Fruit fly (Drosophila melanogaster) whole organism, wandering third instar larva: ENCODE data around the gene CG3604.

Source experiments
- Abd-B ChIP-seq: fragments of >200 bp; optimal IDR thresholded peaks from 2 replicates; lab custom pipeline; 2017; ENCODE audit warnings: missing biosample characterization, missing genetic modification characterization
- CG32264 ChIP-seq: fragments of 200-800 bp; sonication (Bioruptor generic); optimal IDR thresholded peaks from 2 replicates; lab custom pipeline; 2016; ENCODE audit warnings: missing biosample characterization, missing genetic modification characterization
- CG9705 ChIP-seq: fragments of 200-800 bp; sonication (Bioruptor generic); optimal IDR thresholded peaks from 2 replicates; lab custom pipeline; 2018; ENCODE audit warnings: missing biosample characterization, mild to moderate bottlenecking, missing genetic modification characterization
- CrebA ChIP-seq: fragments of 200-800 bp; sonication (Bioruptor generic); optimal IDR thresholded peaks from 2 replicates; lab custom pipeline; 2016; ENCODE audit warnings: missing biosample characterization, mild to moderate bottlenecking, missing genetic modification characterization, borderline replicate concordance
- Dif ChIP-seq: fragments of 200-275, 200-300 bp; sonication (Bioruptor generic); optimal IDR thresholded peaks from 2 replicates; lab custom pipeline; 2018; ENCODE audit warnings: missing biosample characterization, missing genetic modification characterization; ENCODE audit not compliant: partially characterized antibody
- GATAd ChIP-seq: sonication (Bioruptor generic); optimal IDR thresholded peaks from 2 replicates; lab custom pipeline; 2016; ENCODE audit warnings: missing biosample characterization, missing genetic modification characterization
- HLH106 ChIP-seq: fragments of 200-800 bp; optimal IDR thresholded peaks from 3 replicates; lab custom pipeline; 2019; ENCODE audit warnings: missing biosample characterization, mild to moderate bottlenecking, missing genetic modification characterization, moderate library complexity
- Hr83 ChIP-seq: fragments of 200-300 bp; sonication (Bioruptor generic); optimal IDR thresholded peaks from 2 replicates; lab custom pipeline; 2016; ENCODE audit warnings: missing biosample characterization, mild to moderate bottlenecking, missing genetic modification characterization, moderate library complexity; ENCODE audit not compliant: poor library complexity, severe bottlenecking
- Mio ChIP-seq: sonication (Bioruptor generic); optimal IDR thresholded peaks from 2 replicates; lab custom pipeline; 2016; ENCODE audit warnings: missing biosample characterization, missing genetic modification characterization
- Myc ChIP-seq: fragments of >200 bp; optimal IDR thresholded peaks from 2 replicates; lab custom pipeline; 2017
- N ChIP-seq: fragments of >200 bp; optimal IDR thresholded peaks from 2 replicates; lab custom pipeline; 2018; ENCODE audit warnings: missing biosample characterization, missing external identifiers, missing genetic modification characterization
- OdsH ChIP-seq: fragments of 200-800 bp; sonication (Bioruptor generic); optimal IDR thresholded peaks from 2 replicates; lab custom pipeline; 2016; ENCODE audit warnings: missing biosample characterization, mild to moderate bottlenecking, missing genetic modification characterization
- Rel ChIP-seq, 2 experiments: fragments of 200-800 bp; sonication (Bioruptor generic) in 1 of 2; optimal IDR thresholded peaks; 2 replicates in 1 of 2; 3 replicates in 1 of 2; lab custom pipeline; 2016 to 2019; ENCODE audit warnings: mild to moderate bottlenecking in 2 of 2, missing biosample characterization in 2 of 2, missing genetic modification characterization in 2 of 2, moderate library complexity in 1 of 2
- Sp1 ChIP-seq: fragments of 200-800 bp; sonication (Bioruptor generic); optimal IDR thresholded peaks from 3 replicates; lab custom pipeline; 2019; ENCODE audit warnings: missing biosample characterization, mild to moderate bottlenecking, missing genetic modification characterization, moderate library complexity
- Vsx2 ChIP-seq: fragments of 200-300, 225-300 bp; sonication (Bioruptor generic); optimal IDR thresholded peaks from 2 replicates; lab custom pipeline; 2018; ENCODE audit warnings: missing biosample characterization, missing genetic modification characterization; ENCODE audit not compliant: partially characterized antibody
- br ChIP-seq: fragments of 200-800 bp; sonication (Bioruptor generic); optimal IDR thresholded peaks from 2 replicates; lab custom pipeline; 2016; ENCODE audit warnings: missing biosample characterization, missing genetic modification characterization
- brk ChIP-seq: fragments of 200-800 bp; sonication (Bioruptor generic); optimal IDR thresholded peaks from 2 replicates; lab custom pipeline; 2016; ENCODE audit warnings: missing biosample characterization, mild to moderate bottlenecking, missing genetic modification characterization
- dmrt93B ChIP-seq: fragments of 200-800 bp; sonication (Bioruptor generic); optimal IDR thresholded peaks from 2 replicates; lab custom pipeline; 2018; ENCODE audit warnings: missing biosample characterization, mild to moderate bottlenecking, missing genetic modification characterization
- ey ChIP-seq: fragments of 200-800 bp; sonication (Bioruptor generic); optimal IDR thresholded peaks from 2 replicates; lab custom pipeline; 2016; ENCODE audit warnings: missing biosample characterization, missing genetic modification characterization
- foxo ChIP-seq, 2 experiments: fragments of 200-800 bp; sonication (Bioruptor generic); optimal IDR thresholded peaks; 2 replicates in 1 of 2; 3 replicates in 1 of 2; lab custom pipeline; 2016 to 2017; ENCODE audit warnings: missing biosample characterization in 2 of 2, missing genetic modification characterization in 2 of 2
- fru ChIP-seq: fragments of 200-800 bp; sonication (Bioruptor generic); optimal IDR thresholded peaks from 3 replicates; lab custom pipeline; 2016; ENCODE audit warnings: missing biosample characterization, mild to moderate bottlenecking, missing genetic modification characterization
- h ChIP-seq: fragments of 200-800 bp; sonication (Bioruptor generic); optimal IDR thresholded peaks from 3 replicates; lab custom pipeline; 2016; ENCODE audit warnings: missing biosample characterization, mild to moderate bottlenecking, missing genetic modification characterization
- jim ChIP-seq: fragments of 175-275, 200-325 bp; sonication (Bioruptor generic); optimal IDR thresholded peaks from 2 replicates; lab custom pipeline; 2016; ENCODE audit warnings: missing biosample characterization, mild to moderate bottlenecking, missing genetic modification characterization
- lola ChIP-seq: fragments of >200 bp; optimal IDR thresholded peaks from 2 replicates; lab custom pipeline; 2017; ENCODE audit warnings: missing biosample characterization, missing genetic modification characterization
- pan ChIP-seq: fragments of >200 bp; optimal IDR thresholded peaks from 2 replicates; lab custom pipeline; 2017
- psq ChIP-seq: fragments of 200-800 bp; sonication (Bioruptor generic); optimal IDR thresholded peaks from 3 replicates; lab custom pipeline; 2017; ENCODE audit warnings: missing biosample characterization, mild to moderate bottlenecking, missing genetic modification characterization, moderate library complexity
- rgr ChIP-seq: fragments of 200-800 bp; sonication (Bioruptor generic); optimal IDR thresholded peaks from 3 replicates; lab custom pipeline; 2016; ENCODE audit warnings: missing biosample characterization, mild to moderate bottlenecking, missing genetic modification characterization
- sage ChIP-seq: fragments of 200-800 bp; sonication (Bioruptor generic); optimal IDR thresholded peaks from 2 replicates; lab custom pipeline; 2016; ENCODE audit warnings: missing biosample characterization, mild to moderate bottlenecking, missing genetic modification characterization
- sv ChIP-seq: fragments of 200-800 bp; sonication (Bioruptor generic); optimal IDR thresholded peaks from 3 replicates; lab custom pipeline; 2016; ENCODE audit warnings: missing biosample characterization, missing genetic modification characterization
- tai ChIP-seq: sonication (Bioruptor generic); optimal IDR thresholded peaks from 2 replicates; lab custom pipeline; 2016; ENCODE audit warnings: missing biosample characterization, missing genetic modification characterization
- usp ChIP-seq: fragments of >200 bp; optimal IDR thresholded peaks from 2 replicates; lab custom pipeline; 2017; ENCODE audit warnings: missing biosample characterization, missing genetic modification characterization
- woc ChIP-seq: sonication (Bioruptor generic); optimal IDR thresholded peaks from 2 replicates; lab custom pipeline; 2016; ENCODE audit warnings: missing biosample characterization, mild to moderate bottlenecking, missing genetic modification characterization

CG3604 gene

DNA sequence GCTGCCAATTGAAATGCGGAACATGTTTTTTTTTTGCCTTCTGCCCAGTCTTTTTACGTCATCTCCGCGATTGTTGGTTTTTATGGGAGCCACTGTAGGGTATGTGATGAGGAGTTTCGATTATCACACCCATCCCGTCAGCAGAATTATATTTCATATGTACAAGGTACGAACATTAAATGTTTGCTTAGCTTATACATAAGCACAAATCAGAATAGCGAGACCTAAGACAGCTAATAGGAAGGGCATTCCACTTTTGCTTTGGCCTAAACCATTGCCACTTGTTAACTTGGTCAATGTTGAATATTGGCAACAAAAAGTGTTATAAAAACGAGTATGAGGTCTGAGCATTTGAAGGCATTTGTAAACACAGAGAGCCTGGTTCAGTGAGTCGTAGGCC, 5.6 kb upstream of the CG3604 start, which contains the start of gene CG2816 (continued):
- TF ChIP-seq lola (GFP tag; lab: Kevin White, UChicago), result no peak
- peak; percentile 90 for TF ChIP-seq tai (GFP tag; lab: Kevin White, UChicago)
- TF ChIP-seq OdsH (GFP tag; lab: Kevin White, UChicago), result peak; percentile 95
- no peak for TF ChIP-seq Dif (GFP tag; lab: Kevin White, UChicago)
- peak; percentile 78 to 94 for TF ChIP-seq foxo (GFP tag; optimal IDR thresholded peaks at IDR 0.05; lab: Kevin White, UChicago)
- TF ChIP-seq, all 38 proteins: peak for 25

DNA sequence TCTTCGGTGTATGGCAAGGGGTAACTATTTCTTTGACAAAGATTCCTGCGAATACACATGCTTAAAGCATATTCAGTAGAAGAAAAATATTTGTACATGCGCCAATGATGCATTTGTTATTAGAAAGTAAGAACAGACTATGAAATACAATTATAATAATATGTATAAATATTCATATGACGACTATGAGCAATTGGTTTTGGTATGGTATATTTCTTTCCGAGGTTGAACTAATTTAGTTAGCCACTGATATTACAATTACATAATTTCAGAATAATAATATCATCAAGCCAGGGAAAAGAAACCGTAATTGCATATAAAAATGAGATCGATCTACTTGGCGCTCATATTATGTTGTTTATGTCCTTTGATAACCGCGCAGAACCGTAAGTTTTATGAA, 3.9 kb upstream of the CG3604 start, which contains the start of gene CG43145:
Gene CG43145 (plus strand): TSS at position 301 of the 400 bp plus-strand sequence.
- TF ChIP-seq CG9705 (GFP tag; lab: Kevin White, UChicago), result no peak
- TF ChIP-seq h (GFP tag; lab: Kevin White, UChicago), result no peak
- no peak for TF ChIP-seq tai (GFP tag; lab: Kevin White, UChicago)
- TF ChIP-seq fru, result no peak
- TF ChIP-seq Hr83 (GFP tag; lab: Kevin White, UChicago), result no peak
- no peak for TF ChIP-seq OdsH (GFP tag; lab: Kevin White, UChicago)
- TF ChIP-seq sv (GFP tag; lab: Kevin White, UChicago), result no peak
- no peak for TF ChIP-seq psq
- no peak for TF ChIP-seq CG32264 (GFP tag; lab: Kevin White, UChicago)
- no peak for TF ChIP-seq woc
- TF ChIP-seq sage (GFP tag; lab: Kevin White, UChicago), result no peak
- no peak for TF ChIP-seq Mio (GFP tag; lab: Kevin White, UChicago)
- TF ChIP-seq Dif (GFP tag; lab: Kevin White, UChicago), result no peak
- TF ChIP-seq GATAd (GFP tag; lab: Kevin White, UChicago), result no peak
- TF ChIP-seq brk (GFP tag; lab: Kevin White, UChicago), result no peak
- TF ChIP-seq HLH106 (tag; lab: Kevin White, UChicago), result no peak
- no peak for TF ChIP-seq dmrt93B (GFP tag; lab: Kevin White, UChicago)
- TF ChIP-seq Vsx2, result no peak
- TF ChIP-seq CrebA (GFP tag; lab: Kevin White, UChicago), result no peak
- TF ChIP-seq, all 38 proteins: peak for 0

DNA sequence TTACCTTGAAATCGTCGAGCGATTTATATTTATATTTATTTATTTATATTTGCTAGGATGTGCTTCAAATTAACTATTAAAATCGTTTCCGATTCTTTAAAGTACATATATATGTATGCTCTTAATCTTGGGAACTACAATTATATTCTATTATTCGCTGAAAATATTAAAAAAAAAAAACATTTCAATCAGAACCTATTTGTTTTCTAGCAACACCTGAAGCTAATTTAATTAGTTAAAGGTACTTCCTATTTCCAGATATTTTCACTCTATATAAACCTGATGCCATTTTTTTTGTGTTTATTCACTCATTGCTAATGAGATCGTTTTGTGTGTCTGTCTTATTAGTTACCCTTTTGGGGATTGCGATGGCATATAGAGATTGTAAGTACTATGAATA, 3.3 kb upstream of the CG3604 start, which contains the start of gene CG42467:
Gene CG42467 (plus strand): TSS at position 301 of the 400 bp plus-strand sequence.
- TF ChIP-seq h (GFP tag; lab: Kevin White, UChicago) (no peak), woc (no peak), CrebA (GFP tag; lab: Kevin White, UChicago) (no peak), jim (no peak), CG32264 (GFP tag; lab: Kevin White, UChicago) (no peak), usp (GFP tag; lab: Kevin White, UChicago) (no peak), Rel (GFP tag; optimal IDR thresholded peaks at IDR 0.05; lab: Kevin White, UChicago) (no peak), Rel (tag; optimal IDR thresholded peaks at IDR 0.05; lab: Kevin White, UChicago) (no peak), Mio (GFP tag; lab: Kevin White, UChicago) (no peak), sage (GFP tag; lab: Kevin White, UChicago) (no peak)
- TF ChIP-seq, all 38 proteins: peak for 0

DNA sequence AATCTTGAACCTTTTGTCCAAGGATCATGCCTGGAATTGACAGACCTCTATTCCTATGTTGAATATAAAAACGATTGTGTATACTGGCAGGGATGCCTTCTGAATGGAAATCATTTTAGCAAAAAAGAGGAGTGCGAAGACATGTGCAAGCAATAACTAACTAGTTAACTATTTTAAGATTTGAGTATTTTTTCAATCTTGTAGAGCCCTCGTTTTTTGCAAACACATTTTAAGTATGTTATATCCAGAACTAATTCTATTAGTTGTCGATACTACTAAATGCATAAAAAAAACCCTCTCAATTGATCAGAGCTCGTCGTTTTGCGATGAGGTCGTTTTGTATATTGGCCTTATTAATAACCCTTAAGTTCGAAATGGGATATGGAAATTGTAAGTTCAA, 2.7 kb upstream of the CG3604 start, which contains the start of gene Sfp24C1:
Gene Sfp24C1 (plus strand): TSS at position 301 of the 400 bp plus-strand sequence.
- TF ChIP-seq GATAd (GFP tag; lab: Kevin White, UChicago), result no peak
- TF ChIP-seq CrebA (GFP tag; lab: Kevin White, UChicago), result no peak
- no peak for TF ChIP-seq N (GFP tag; lab: Kevin White, UChicago)
- no peak for TF ChIP-seq h (GFP tag; lab: Kevin White, UChicago)
- no peak for TF ChIP-seq br (GFP tag; lab: Kevin White, UChicago)
- no peak for TF ChIP-seq Sp1 (GFP tag; lab: Kevin White, UChicago)
- no peak for TF ChIP-seq CG9705 (GFP tag; lab: Kevin White, UChicago)
- TF ChIP-seq ey (GFP tag; lab: Kevin White, UChicago), result no peak
- no peak for TF ChIP-seq OdsH (GFP tag; lab: Kevin White, UChicago)
- TF ChIP-seq pan (lab: Kevin White, UChicago), result no peak
- no peak for TF ChIP-seq Abd-B (GFP tag; lab: Kevin White, UChicago)
- TF ChIP-seq usp (GFP tag; lab: Kevin White, UChicago), result no peak
- TF ChIP-seq brk (GFP tag; lab: Kevin White, UChicago), result no peak
- TF ChIP-seq Vsx2, result no peak
- TF ChIP-seq rgr (GFP tag; lab: Kevin White, UChicago), result no peak
- no peak for TF ChIP-seq sv (GFP tag; lab: Kevin White, UChicago)
- no peak for TF ChIP-seq Hr83 (GFP tag; lab: Kevin White, UChicago)
- TF ChIP-seq Myc, result no peak
- TF ChIP-seq jim, result no peak
- TF ChIP-seq Mio (GFP tag; lab: Kevin White, UChicago), result no peak
